Worm (Caenorhabditis elegans): ENCODE measurements around the gene srh-159.

ce11 chrV:17215602-17216001 lies 33.5 kb downstream of the srh-159 start:
- TF ChIP-seq W03F9.2 (tag; optimal IDR thresholded peaks at IDR 0.05) (no peak), him-1 (tag; optimal IDR thresholded peaks at IDR 0.05) (no peak), dao-5 (tag; optimal IDR thresholded peaks at IDR 0.05) (no peak)

Measured in whole organism, L4/young adult.